Fruit fly (Drosophila melanogaster) whole organism, embryonic: ENCODE data around the gene Cipc.

Source experiments
- Asciz ChIP-seq: fragments of 200-800 bp; sonication (Bioruptor generic); optimal IDR thresholded peaks from 2 replicates; lab custom pipeline; 2017; ENCODE audit warnings: missing biosample characterization, mild to moderate bottlenecking, missing genetic modification characterization, missing genetic modification reagents
- Atf6 ChIP-seq: fragments of 200-800 bp; sonication (Bioruptor generic); IDR thresholded peaks from 2 replicates; pipeline ENCODE4 v1.3.6; 2022; ENCODE audit warnings: missing biosample characterization, missing genetic modification characterization
- CG10543 ChIP-seq: fragments of 200-800 bp; sonication (Bioruptor generic); optimal IDR thresholded peaks from 3 replicates; lab custom pipeline; 2017; ENCODE audit warnings: missing biosample characterization, mild to moderate bottlenecking, missing genetic modification characterization, moderate library complexity
- CG10565 ChIP-seq: fragments of 200-800 bp; sonication (Bioruptor generic); optimal IDR thresholded peaks from 3 replicates; lab custom pipeline; 2016; ENCODE audit warnings: missing biosample characterization, mild to moderate bottlenecking, missing genetic modification characterization
- CG11093 ChIP-seq: fragments of 200-800 bp; sonication (Bioruptor generic); IDR thresholded peaks from 3 replicates; pipeline ENCODE4 v1.3.6; 2022; ENCODE audit warnings: missing biosample characterization, missing genetic modification characterization
- CG1233 ChIP-seq: fragments of 200-800 bp; sonication (Bioruptor generic); optimal IDR thresholded peaks from 4 replicates; lab custom pipeline; 2018; ENCODE audit warnings: missing biosample characterization, mild to moderate bottlenecking, missing genetic modification characterization
- CG13123 ChIP-seq: fragments of 200-800 bp; sonication (Bioruptor generic); optimal IDR thresholded peaks from 2 replicates; lab custom pipeline; 2016; ENCODE audit warnings: missing biosample characterization, missing genetic modification characterization
- CG15601 ChIP-seq: fragments of 200-800 bp; sonication (Bioruptor generic); optimal IDR thresholded peaks from 3 replicates; lab custom pipeline; 2019; ENCODE audit warnings: missing biosample characterization, mild to moderate bottlenecking, missing genetic modification characterization, moderate library complexity
- CG17328 ChIP-seq: fragments of 200-800 bp; sonication (Bioruptor generic); IDR thresholded peaks from 2 replicates; pipeline ENCODE4 v1.3.6; 2022; ENCODE audit warnings: missing biosample characterization, missing genetic modification characterization
- CG17612 ChIP-seq: fragments of 200-800 bp; sonication (Bioruptor generic); IDR thresholded peaks from 2 replicates; pipeline ENCODE4 v1.3.6; 2022; ENCODE audit warnings: missing biosample characterization, missing genetic modification characterization
- CG17912 ChIP-seq: fragments of 200-800 bp; sonication (Bioruptor generic); optimal IDR thresholded peaks from 2 replicates; lab custom pipeline; 2018; ENCODE audit warnings: missing biosample characterization, mild to moderate bottlenecking, missing genetic modification characterization
- CG2129 ChIP-seq: fragments of 200-800 bp; sonication (Bioruptor generic); IDR thresholded peaks from 2 replicates; pipeline ENCODE4 v1.3.6; 2022; ENCODE audit warnings: missing biosample characterization, missing genetic modification characterization; ENCODE audit not compliant: partially characterized antibody
- CG2199 ChIP-seq: fragments of 200-800 bp; sonication (Bioruptor generic); IDR thresholded peaks from 3 replicates; pipeline ENCODE4 v1.3.6; 2022; ENCODE audit warnings: missing biosample characterization, missing genetic modification characterization
- CG2712 ChIP-seq: fragments of 200-800 bp; optimal IDR thresholded peaks from 3 replicates; lab custom pipeline; 2019; ENCODE audit warnings: missing biosample characterization, mild to moderate bottlenecking, missing genetic modification characterization, moderate library complexity
- CG3065 ChIP-seq: fragments of 200-800 bp; sonication (Bioruptor generic); optimal IDR thresholded peaks from 2 replicates; lab custom pipeline; 2016; ENCODE audit warnings: missing biosample characterization, missing genetic modification characterization
- CG3995 ChIP-seq: fragments of 200-800 bp; sonication (Bioruptor generic); optimal IDR thresholded peaks from 3 replicates; lab custom pipeline; 2016; ENCODE audit warnings: missing biosample characterization, missing genetic modification characterization
- CG43689 ChIP-seq: fragments of 200-800 bp; sonication (Bioruptor generic); IDR thresholded peaks from 2 replicates; pipeline ENCODE4 v1.3.6; 2022; ENCODE audit warnings: missing biosample characterization, missing genetic modification characterization
- CG6175 ChIP-seq: fragments of 200-800 bp; sonication (Bioruptor generic); IDR thresholded peaks from 3 replicates; pipeline ENCODE4 v1.3.6; 2022; ENCODE audit warnings: missing biosample characterization, missing genetic modification characterization
- CG6813 ChIP-seq: fragments of 200-800 bp; sonication (Bioruptor generic); optimal IDR thresholded peaks from 2 replicates; lab custom pipeline; 2017; ENCODE audit warnings: missing biosample characterization, missing genetic modification characterization, mild to moderate bottlenecking, moderate library complexity, missing genetic modification reagents
- CG8290 ChIP-seq, 3 experiments: fragments of 200-800 bp; sonication (Bioruptor generic); optimal IDR thresholded peaks; 2 replicates each; lab custom pipeline; 2016 to 2019; ENCODE audit warnings: missing biosample characterization in 3 of 3, missing genetic modification characterization in 3 of 3, mild to moderate bottlenecking in 2 of 3, moderate library complexity in 1 of 3
- Dfd ChIP-seq, 2 experiments: fragments of >200 bp; optimal IDR thresholded peaks; 2 replicates each; lab custom pipeline; 2017; ENCODE audit warnings: missing biosample characterization in 2 of 2, missing genetic modification characterization in 2 of 2
- E2f1 ChIP-seq: fragments of 200-800 bp; sonication (Bioruptor generic); IDR thresholded peaks from 2 replicates; pipeline ENCODE4 v1.3.6; 2022; ENCODE audit warnings: missing biosample characterization, missing genetic modification characterization
- Ets97D ChIP-seq: fragments of 200-800 bp; sonication (Bioruptor generic); optimal IDR thresholded peaks from 3 replicates; lab custom pipeline; 2016; ENCODE audit warnings: missing biosample characterization, missing genetic modification characterization
- Hr51 ChIP-seq, 2 experiments: fragments of 200-800 bp; sonication (Bioruptor generic); optimal IDR thresholded peaks; 2 replicates in 1 of 2; 3 replicates in 1 of 2; lab custom pipeline; 2016 to 2018; ENCODE audit warnings: missing biosample characterization in 2 of 2, missing genetic modification characterization in 2 of 2, mild to moderate bottlenecking in 1 of 2, moderate library complexity in 1 of 2
- Max ChIP-seq: fragments of 200-800 bp; sonication (Bioruptor generic); optimal IDR thresholded peaks from 2 replicates; lab custom pipeline; 2016; ENCODE audit warnings: missing biosample characterization, mild to moderate bottlenecking, missing genetic modification characterization
- NFAT ChIP-seq: fragments of 200-800 bp; sonication (Bioruptor generic); IDR thresholded peaks from 2 replicates; pipeline ENCODE4 v1.3.6; 2022; ENCODE audit warnings: missing biosample characterization, missing genetic modification characterization
- Nf-YC ChIP-seq: fragments of 200-800 bp; optimal IDR thresholded peaks from 3 replicates; lab custom pipeline; 2019; ENCODE audit warnings: missing biosample characterization, mild to moderate bottlenecking, missing genetic modification characterization, moderate library complexity
- Poxn ChIP-seq: fragments of 200-800 bp; sonication (Bioruptor generic); IDR thresholded peaks from 2 replicates; pipeline ENCODE4 v1.3.6; 2022; ENCODE audit warnings: missing biosample characterization, missing genetic modification characterization
- Rx ChIP-seq: fragments of 200-800 bp; sonication (Bioruptor generic); IDR thresholded peaks from 2 replicates; pipeline ENCODE4 v1.3.6; 2022; ENCODE audit warnings: missing biosample characterization, missing genetic modification characterization
- abd-A ChIP-seq: fragments of 200-800 bp; sonication (Bioruptor generic); optimal IDR thresholded peaks from 3 replicates; lab custom pipeline; 2019; ENCODE audit warnings: missing biosample characterization, mild to moderate bottlenecking, missing genetic modification characterization, moderate library complexity
- bab2 ChIP-seq: fragments of 200-800 bp; sonication (Bioruptor generic); optimal IDR thresholded peaks from 2 replicates; lab custom pipeline; 2016; ENCODE audit warnings: missing biosample characterization, missing genetic modification characterization
- chif ChIP-seq, 2 experiments: fragments of 200-800 bp; sonication (Bioruptor generic); optimal IDR thresholded peaks; 3 replicates each; lab custom pipeline; 2016; ENCODE audit warnings: missing biosample characterization in 2 of 2, missing genetic modification characterization in 2 of 2
- crc ChIP-seq: fragments of 200-800 bp; sonication (Bioruptor generic); optimal IDR thresholded peaks from 2 replicates; lab custom pipeline; 2016; ENCODE audit warnings: missing biosample characterization, missing genetic modification characterization
- dmrt11E ChIP-seq: fragments of 200-800 bp; sonication (Bioruptor generic); optimal IDR thresholded peaks from 3 replicates; lab custom pipeline; 2018; ENCODE audit warnings: missing biosample characterization, mild to moderate bottlenecking, missing genetic modification characterization, moderate library complexity
- dmrt99B ChIP-seq: fragments of 200-800 bp; sonication (Bioruptor generic); optimal IDR thresholded peaks from 2 replicates; lab custom pipeline; 2018; ENCODE audit warnings: missing biosample characterization, mild to moderate bottlenecking, missing genetic modification characterization, moderate library complexity
- esg ChIP-seq: fragments of 200-800 bp; sonication (Bioruptor generic); conservative IDR thresholded peaks from 2 replicates; pipeline ENCODE4 v1.3.6; 2022; ENCODE audit warnings: missing biosample characterization, missing genetic modification characterization
- hth ChIP-seq: fragments of >200 bp; optimal IDR thresholded peaks from 2 replicates; lab custom pipeline; 2017; ENCODE audit warnings: inconsistent platforms
- lola ChIP-seq, 3 experiments: fragments of >200 bp in 2 of 3; fragments of 200-800 bp in 1 of 3; sonication (Bioruptor generic) in 1 of 3; optimal IDR thresholded peaks; 2 replicates each; lab custom pipeline; 2017 to 2019; ENCODE audit warnings: missing biosample characterization in 3 of 3, missing genetic modification characterization in 3 of 3, mild to moderate bottlenecking in 1 of 3, moderate library complexity in 1 of 3
- lov ChIP-seq, 2 experiments: fragments of 200-800 bp in 1 of 2; fragments of >200 bp in 1 of 2; sonication (Bioruptor generic) in 1 of 2; IDR thresholded peaks in 1 of 2; optimal IDR thresholded peaks in 1 of 2; 2 replicates in 1 of 2; 3 replicates in 1 of 2; pipeline versions ENCODE4 v1.3.6 to Lab custom; 2017 to 2022; ENCODE audit warnings: missing biosample characterization in 1 of 2, missing genetic modification characterization in 1 of 2
- nau ChIP-seq: fragments of 200-800 bp; sonication (Bioruptor generic); optimal IDR thresholded peaks from 3 replicates; lab custom pipeline; 2017; ENCODE audit warnings: missing biosample characterization, mild to moderate bottlenecking, missing genetic modification characterization, missing genetic modification reagents
- otp ChIP-seq: fragments of 200-800 bp; sonication (Bioruptor generic); IDR thresholded peaks from 3 replicates; pipeline ENCODE4, ENCODE4 v1.3.6; 2022; ENCODE audit warnings: missing biosample characterization, missing genetic modification characterization
- pita ChIP-seq: fragments of 200-800 bp; sonication (Bioruptor generic); optimal IDR thresholded peaks from 2 replicates; lab custom pipeline; 2017; ENCODE audit warnings: missing biosample characterization, mild to moderate bottlenecking, missing genetic modification characterization
- sc ChIP-seq, 3 experiments: fragments of >200 bp in 2 of 3; fragments of 200-800 bp in 1 of 3; sonication (Bioruptor generic) in 1 of 3; optimal IDR thresholded peaks; 2 replicates in 2 of 3; 3 replicates in 1 of 3; lab custom pipeline; 2017; ENCODE audit warnings: mild to moderate bottlenecking in 1 of 3, missing biosample characterization in 1 of 3, missing genetic modification characterization in 1 of 3, missing genetic modification reagents in 1 of 3
- schlank ChIP-seq: fragments of 200-800 bp; sonication (Bioruptor generic); optimal IDR thresholded peaks from 2 replicates; lab custom pipeline; 2018; ENCODE audit warnings: missing biosample characterization, mild to moderate bottlenecking, missing genetic modification characterization
- sisA ChIP-seq: fragments of 200-800 bp; sonication (Bioruptor generic); IDR thresholded peaks from 2 replicates; pipeline ENCODE4 v1.3.6; 2022; ENCODE audit warnings: missing biosample characterization, missing genetic modification characterization
- tgo ChIP-seq: fragments of 200-800 bp; sonication (Bioruptor generic); IDR thresholded peaks from 3 replicates; pipeline ENCODE4 v1.3.6; 2022; ENCODE audit warnings: missing biosample characterization, missing genetic modification characterization
- toy ChIP-seq: fragments of 200-800 bp; sonication (Bioruptor generic); IDR thresholded peaks from 2 replicates; pipeline ENCODE4 v1.3.6; 2022; ENCODE audit warnings: missing biosample characterization, missing genetic modification characterization
- wek ChIP-seq: fragments of 200-800 bp; sonication (Bioruptor generic); optimal IDR thresholded peaks from 3 replicates; lab custom pipeline; 2018; ENCODE audit warnings: missing biosample characterization, mild to moderate bottlenecking, missing genetic modification characterization, moderate library complexity
- zfh2 ChIP-seq: fragments of 200-800 bp; sonication (Bioruptor generic); optimal IDR thresholded peaks from 2 replicates; lab custom pipeline; 2016; ENCODE audit warnings: missing biosample characterization, missing genetic modification characterization

Gene Cipc

dm6 chr3R:26130586-26130985, 23.9 kb downstream of the Cipc start (continued):
- TF ChIP-seq sisA (GFP tag; lab: Robert Waterston, UW) (no peak), CG43689 (peak; percentile 69; the same call in 1 of the 2 replicates), Hr51 (GFP tag; optimal IDR thresholded peaks at IDR 0.05; lab: Kevin White, UChicago) (peak; percentile 4 to 22), nau (GFP tag; lab: Kevin White, UChicago) (peak; percentile 49), Dfd (GFP tag; optimal IDR thresholded peaks at IDR 0.05; lab: Kevin White, UChicago) (no peak), CG17328 (GFP tag; lab: Robert Waterston, UW) (peak; percentile 45; the same call in 1 of the 2 replicates), CG6175 (GFP tag; lab: Robert Waterston, UW) (no peak), crc (GFP tag; lab: Kevin White, UChicago) (no peak), CG10543 (GFP tag; lab: Kevin White, UChicago) (peak; percentile 41), tgo (GFP tag; lab: Robert Waterston, UW) (peak; percentile 35; the same call in 1 of the 3 replicates), lov (optimal IDR thresholded peaks at IDR 0.05; lab: Kevin White, UChicago) (no peak), lov (GFP tag; IDR thresholded peaks at IDR 0.05; lab: Robert Waterston, UW) (peak; percentile 41; the same call in 1 of the 3 replicates), esg (no peak), Poxn (GFP tag; lab: Robert Waterston, UW) (no peak), Ets97D (GFP tag; lab: Kevin White, UChicago) (peak; percentile 6), CG2199 (GFP tag; lab: Robert Waterston, UW) (no peak), bab2 (GFP tag; lab: Kevin White, UChicago) (peak; percentile 27), CG8290 (GFP tag; optimal IDR thresholded peaks at IDR 0.05; lab: Kevin White, UChicago) (no peak), CG8290 (tag; optimal IDR thresholded peaks at IDR 0.05; lab: Kevin White, UChicago) (peak in 1 of 2 experiments; percentile 70), CG10565 (GFP tag; lab: Kevin White, UChicago) (no peak), NFAT (GFP tag; lab: Robert Waterston, UW) (no peak), CG1233 (GFP tag; lab: Kevin White, UChicago) (peak; percentile 74), CG11093 (GFP tag; lab: Robert Waterston, UW) (no peak), zfh2 (GFP tag; lab: Kevin White, UChicago) (no peak), CG6813 (peak; percentile 43), sc (optimal IDR thresholded peaks at IDR 0.05; lab: Kevin White, UChicago) (no peak), sc (GFP tag; optimal IDR thresholded peaks at IDR 0.05; lab: Kevin White, UChicago) (peak; percentile 40), schlank (tag; lab: Kevin White, UChicago) (peak; percentile 39), Asciz (GFP tag; lab: Kevin White, UChicago) (peak; percentile 61), CG2129 (GFP tag; lab: Robert Waterston, UW) (no peak), Max (GFP tag; lab: Kevin White, UChicago) (peak; percentile 1), toy (GFP tag; lab: Robert Waterston, UW) (no peak), CG15601 (tag; lab: Kevin White, UChicago) (peak; percentile 54), CG3995 (GFP tag; lab: Kevin White, UChicago) (no peak), CG2712 (tag; lab: Kevin White, UChicago) (peak; percentile 19), CG3065 (GFP tag; lab: Kevin White, UChicago) (peak; percentile 11), pita (GFP tag; lab: Kevin White, UChicago) (no peak), Nf-YC (tag; lab: Kevin White, UChicago) (peak; percentile 7), hth (lab: Kevin White, UChicago) (no peak), dmrt11E (tag; lab: Kevin White, UChicago) (no peak), dmrt99B (tag; lab: Kevin White, UChicago) (peak; percentile 64), Rx (no peak), wek (GFP tag; lab: Kevin White, UChicago) (peak; percentile 67), abd-A (no peak), Atf6 (GFP tag; lab: Robert Waterston, UW) (peak; percentile 32), E2f1 (GFP tag; lab: Robert Waterston, UW) (no peak), CG17612 (GFP tag; lab: Robert Waterston, UW) (peak; percentile 38; the same call in 1 of the 2 replicates), chif (GFP tag; optimal IDR thresholded peaks at IDR 0.05; lab: Kevin White, UChicago) (peak in 1 of 2 experiments; percentile 43), otp (GFP tag; lab: Robert Waterston, UW) (peak; percentile 59; the same call in 1 of the 3 replicates), CG17912 (peak; percentile 70), CG13123 (GFP tag; lab: Kevin White, UChicago) (peak; percentile 25), lola (GFP tag; optimal IDR thresholded peaks at IDR 0.05; lab: Kevin White, UChicago) (no peak)
